Worm (Caenorhabditis elegans) whole organism, mixed stage, embryonic: ENCODE data around the gene Y105C5B.1418.
A peak's percentile ranks its signal among the peaks of the same experiment; 100 is the strongest.

ENCODE experiments used
- ceh-39 ChIP-seq: fragments of 150-350 bp; optimal IDR thresholded peaks from 2 replicates; lab custom pipeline; 2014; ENCODE audit warnings: missing biosample characterization, missing genetic modification characterization
- ceh-83 ChIP-seq: fragments of 200-800 bp; sonication (Bioruptor generic); optimal IDR thresholded peaks from 2 replicates; lab custom pipeline; 2018; ENCODE audit warnings: mild to moderate bottlenecking, missing genetic modification characterization, missing compliant biosample characterization
- pha-4 ChIP-seq: fragments of 150-350 bp; optimal IDR thresholded peaks from 2 replicates; lab custom pipeline; 2018; ENCODE audit warnings: missing biosample characterization, missing genetic modification reagents, missing genetic modification characterization
- ztf-11 ChIP-seq: fragments of 150-350 bp; optimal IDR thresholded peaks from 2 replicates; lab custom pipeline; 2014; ENCODE audit warnings: missing biosample characterization, missing genetic modification characterization

DNA sequence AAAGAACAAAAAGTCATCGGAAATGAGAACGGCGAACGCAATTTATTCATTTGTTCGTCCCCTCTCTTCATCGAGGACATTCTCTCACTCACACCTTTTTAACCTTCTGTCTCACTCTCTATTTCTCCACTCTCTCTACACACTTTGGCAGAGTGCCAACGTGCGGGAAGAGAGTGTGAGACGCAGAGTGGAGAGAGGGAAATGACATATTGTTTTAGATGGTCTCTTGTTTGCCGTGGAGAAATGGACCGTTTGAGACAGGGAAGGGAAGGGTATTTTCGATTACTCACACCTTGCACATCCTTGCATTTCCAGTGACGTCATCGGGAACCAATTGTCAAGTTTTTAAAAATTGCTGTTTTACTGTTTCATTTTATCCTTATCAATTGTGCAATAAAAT lies 43.1 kb downstream of the Y105C5B.1418 start:
- TF ChIP-seq ztf-11 (tag; lab: Kevin White, UChicago) (peak; percentile 53), pha-4 (no peak), ceh-83 (GFP tag; lab: Kevin White, UChicago) (no peak), ceh-39 (no peak)
